Worm (Caenorhabditis elegans): Measurements from ENCODE around the gene C05G5.2.

C05G5.2 gene

DNA sequence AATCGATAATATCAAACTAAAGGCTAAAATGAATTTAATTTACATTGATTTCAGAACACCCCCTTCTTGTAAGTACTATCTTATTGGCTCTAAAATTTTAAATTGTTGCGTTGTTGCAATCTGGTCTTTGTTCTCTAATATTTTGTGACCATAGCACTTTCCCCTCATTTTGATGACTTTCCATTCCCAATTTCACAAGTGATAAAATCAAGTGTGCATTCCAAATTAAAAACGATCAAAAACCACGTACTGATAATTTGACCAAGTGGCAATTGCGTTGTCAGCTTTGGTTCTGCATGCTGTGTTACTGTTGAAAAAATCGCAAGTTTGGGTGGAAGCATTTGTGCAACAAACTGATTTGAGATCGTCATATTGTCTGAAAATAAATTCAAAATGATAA is 23.2 kb downstream of the C05G5.2 start:
- peak; percentile 79 for TF ChIP-seq nhr-80 (tag; optimal IDR thresholded peaks at IDR 0.05)
- TF ChIP-seq mes-4 (tag; optimal IDR thresholded peaks at IDR 0.05): no peak

ce11 chrX:14771682-14772081 is 24.6 kb downstream of the C05G5.2 start, which contains the start of gene Y16B4A.2:
TSS of gene Y16B4A.2 (minus strand) at chrX:14771851.
- peak; percentile 43 for TF ChIP-seq nhr-80 (tag; optimal IDR thresholded peaks at IDR 0.05)
- TF ChIP-seq madf-10 (tag; optimal IDR thresholded peaks at IDR 0.05): no peak

DNA sequence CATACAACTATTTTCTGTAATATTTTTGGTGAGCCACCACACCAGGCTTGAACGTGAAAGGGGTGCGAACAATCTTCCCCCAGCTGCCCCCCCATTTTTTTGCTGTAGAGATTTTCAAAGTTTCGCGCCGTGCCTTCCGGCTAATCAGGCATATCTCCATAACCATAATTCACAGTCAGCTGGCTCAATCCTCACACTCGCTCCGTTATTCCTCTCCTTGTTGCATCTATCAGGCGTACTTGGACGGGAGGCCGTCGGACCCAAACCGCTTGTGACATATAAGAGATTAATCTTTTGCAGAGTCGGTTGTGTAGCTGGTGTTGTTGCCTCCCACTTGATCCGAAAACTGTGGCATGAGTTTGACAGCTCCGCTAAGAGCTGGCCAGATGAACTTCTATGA is 26.1 kb downstream of the C05G5.2 start, which contains the start of gene unc-3:
Gene unc-3, plus strand, starts transcription at position 301 of the 400 bp plus-strand sequence.
- TF ChIP-seq F55B11.4 (tag; optimal IDR thresholded peaks at IDR 0.05; ENCODE audit: borderline replicate concordance, insufficient read depth): no peak
- peak; percentile 38; the same call in 1 of the 2 replicates for TF ChIP-seq zfh-2 (GFP tag; conservative IDR thresholded peaks at IDR 0.05)

ce11 chrX:14775222-14775621 is 28.1 kb downstream of the C05G5.2 start:
- no peak for TF ChIP-seq hmg-20 (GFP tag; IDR thresholded peaks at IDR 0.05)
- TF ChIP-seq tbp1 (GFP tag; optimal IDR thresholded peaks at IDR 0.05): no peak
- TF ChIP-seq hlh-12 (tag; optimal IDR thresholded peaks at IDR 0.05): no peak
- TF ChIP-seq C06A6.2 (GFP tag; conservative IDR thresholded peaks at IDR 0.05): no peak
- TF ChIP-seq dpff-1 (tag; optimal IDR thresholded peaks at IDR 0.05): no peak
- no peak for TF ChIP-seq mes-4 (tag; optimal IDR thresholded peaks at IDR 0.05)
- no peak for TF ChIP-seq him-1 (tag; optimal IDR thresholded peaks at IDR 0.05)
- TF ChIP-seq F57C9.4 (tag; optimal IDR thresholded peaks at IDR 0.05): no peak
- no peak for TF ChIP-seq ceh-100 (GFP tag; IDR thresholded peaks at IDR 0.05)
- TF ChIP-seq dox-1 (GFP tag; IDR thresholded peaks at IDR 0.05): no peak
- TF ChIP-seq nhr-80 (tag; optimal IDR thresholded peaks at IDR 0.05): no peak
- no peak for TF ChIP-seq unc-130 (GFP tag; optimal IDR thresholded peaks at IDR 0.05)
- TF ChIP-seq rpc-1 (optimal IDR thresholded peaks at IDR 0.05): no peak
- TF ChIP-seq rpc-1 (tag; optimal IDR thresholded peaks at IDR 0.05): no peak

DNA sequence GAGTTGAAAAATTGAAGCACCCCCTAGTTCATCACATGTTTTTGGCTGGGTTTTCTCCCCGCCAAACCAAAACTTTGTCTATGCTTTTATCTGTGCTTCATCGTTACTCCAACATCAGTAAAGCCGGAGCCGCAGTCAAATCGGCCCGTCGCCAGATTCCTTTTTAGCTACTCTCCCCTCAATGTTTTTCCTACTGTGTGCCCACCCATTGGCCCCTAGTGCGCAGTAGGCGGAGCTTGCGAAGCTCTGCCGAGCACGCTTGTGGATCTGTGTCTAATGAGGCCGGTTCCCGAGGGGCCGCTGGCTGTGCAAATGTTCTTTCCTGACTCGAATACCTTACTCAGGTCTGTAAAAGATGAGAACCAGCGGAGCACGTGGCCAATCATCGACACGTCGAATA is 29.2 kb downstream of the C05G5.2 start:
- peak; percentile 77 for TF ChIP-seq zfh-2 (GFP tag; conservative IDR thresholded peaks at IDR 0.05)
- TF ChIP-seq nhr-80 (tag; optimal IDR thresholded peaks at IDR 0.05): no peak

DNA sequence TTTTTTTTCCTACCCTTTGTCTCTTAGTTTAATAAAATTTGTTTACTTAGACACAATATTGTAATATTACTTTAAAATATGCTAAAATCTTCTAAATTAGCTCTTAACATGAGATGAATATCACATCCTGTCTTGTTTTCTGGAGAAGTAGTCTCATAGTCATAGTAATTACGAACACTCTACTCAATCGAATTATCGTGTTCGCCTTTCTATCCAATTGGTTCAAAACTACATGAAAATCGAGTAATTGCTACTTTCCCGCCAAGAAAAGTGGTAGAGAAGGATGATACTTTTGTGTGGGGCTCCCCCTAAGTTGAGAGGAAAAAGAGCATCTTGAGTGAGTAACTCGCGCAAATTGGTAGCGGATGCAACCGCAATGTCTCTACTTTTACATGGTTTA is 31.0 kb downstream of the C05G5.2 start:
- TF ChIP-seq attf-5 (GFP tag; optimal IDR thresholded peaks at IDR 0.05) (no peak), ceh-40 (GFP tag; IDR thresholded peaks at IDR 0.05) (no peak), snpc-4 (GFP tag; optimal IDR thresholded peaks at IDR 0.05) (no peak), snpc-4 (tag; optimal IDR thresholded peaks at IDR 0.05) (no peak), fkh-3 (tag; optimal IDR thresholded peaks at IDR 0.05) (no peak), F23B12.7 (tag; optimal IDR thresholded peaks at IDR 0.05; ENCODE audit: insufficient read depth) (no peak), xnd-1 (tag; optimal IDR thresholded peaks at IDR 0.05) (no peak), ztf-6 (GFP tag; IDR thresholded peaks at IDR 0.05) (no peak), F10E7.11 (tag; optimal IDR thresholded peaks at IDR 0.05) (no peak), lsl-1 (GFP tag; optimal IDR thresholded peaks at IDR 0.05) (no peak), egrh-3 (GFP tag; IDR thresholded peaks at IDR 0.05) (no peak), madf-6 (GFP tag; IDR thresholded peaks at IDR 0.05) (no peak), tbx-9 (tag; optimal IDR thresholded peaks at IDR 0.05; ENCODE audit: borderline replicate concordance) (no peak)

- TF ChIP-seq dox-1 (GFP tag; IDR thresholded peaks at IDR 0.05) (peak; percentile 38; the same call in 1 of the 2 replicates), let-607 (tag; optimal IDR thresholded peaks at IDR 0.05) (peak; percentile 18 to 92), unc-62 (GFP tag; optimal IDR thresholded peaks at IDR 0.05) (peak; percentile 57), rpc-1 (optimal IDR thresholded peaks at IDR 0.05) (no peak), rpc-1 (tag; optimal IDR thresholded peaks at IDR 0.05) (no peak), nhr-90 (tag; optimal IDR thresholded peaks at IDR 0.05) (peak; percentile 18), Y53F4B.3 (GFP tag; IDR thresholded peaks at IDR 0.05) (no peak), atf-7 (tag; optimal IDR thresholded peaks at IDR 0.05) (peak; percentile 71), nhr-80 (tag; optimal IDR thresholded peaks at IDR 0.05) (peak; percentile 78), rcor-1 (GFP tag; IDR thresholded peaks at IDR 0.05) (no peak)
Observed at ce11 chrX:14780176-14780575, 33.1 kb downstream of the C05G5.2 start.

Data from whole organism, young adult.